Fruit fly (Drosophila melanogaster): Measurements from ENCODE around the gene CG15296.

CG15296 gene

dm6 chrX:10579569-10579968, 13.2 kb upstream of the CG15296 start:
- no peak for TF ChIP-seq Ets98B (GFP tag; IDR thresholded peaks at IDR 0.05)
- no peak for TF ChIP-seq CG13204 (GFP tag; optimal IDR thresholded peaks at IDR 0.05)
- no peak for TF ChIP-seq EcR (GFP tag; optimal IDR thresholded peaks at IDR 0.05)
- no peak for TF ChIP-seq CG15710 (tag; optimal IDR thresholded peaks at IDR 0.05)
- no peak for TF ChIP-seq CG8301 (tag; optimal IDR thresholded peaks at IDR 0.05)
- no peak for TF ChIP-seq fd96Ca (GFP tag; IDR thresholded peaks at IDR 0.05)
- TF ChIP-seq Pif1B (GFP tag; optimal IDR thresholded peaks at IDR 0.05): no peak
- no peak for TF ChIP-seq CG12605 (GFP tag; IDR thresholded peaks at IDR 0.05)
- TF ChIP-seq Pif1A (GFP tag; optimal IDR thresholded peaks at IDR 0.05): no peak
- no peak for TF ChIP-seq CG14655 (GFP tag; optimal IDR thresholded peaks at IDR 0.05)
- no peak for TF ChIP-seq D1 (tag; optimal IDR thresholded peaks at IDR 0.05)
- no peak for TF ChIP-seq gl (tag; optimal IDR thresholded peaks at IDR 0.05)
- TF ChIP-seq CG32121 (GFP tag; IDR thresholded peaks at IDR 0.05): no peak
- no peak for TF ChIP-seq CG17806 (tag; optimal IDR thresholded peaks at IDR 0.05)
- TF ChIP-seq CG10348 (GFP tag; IDR thresholded peaks at IDR 0.05): no peak

dm6 chrX:10577773-10578172, 11.4 kb upstream of the CG15296 start:
- no peak for TF ChIP-seq CG8159 (tag; optimal IDR thresholded peaks at IDR 0.05)
- TF ChIP-seq Pif1A (GFP tag; optimal IDR thresholded peaks at IDR 0.05): peak; percentile 53
- TF ChIP-seq Snoo (tag; optimal IDR thresholded peaks at IDR 0.05): no peak
- peak; percentile 84 for TF ChIP-seq CG12605 (GFP tag; IDR thresholded peaks at IDR 0.05)
- no peak for TF ChIP-seq CG14655 (GFP tag; optimal IDR thresholded peaks at IDR 0.05)
- peak; percentile 58; the same call in 1 of the 3 replicates for TF ChIP-seq fd96Ca (GFP tag; IDR thresholded peaks at IDR 0.05)
- TF ChIP-seq CG34367 (tag; optimal IDR thresholded peaks at IDR 0.05): no peak
- TF ChIP-seq rn (GFP tag; IDR thresholded peaks at IDR 0.05): peak; percentile 39; the same call in 1 of the 2 replicates
- TF ChIP-seq CG9948 (tag; optimal IDR thresholded peaks at IDR 0.05): no peak
- no peak for TF ChIP-seq CG15710 (tag; optimal IDR thresholded peaks at IDR 0.05)
- no peak for TF ChIP-seq CG13204 (GFP tag; optimal IDR thresholded peaks at IDR 0.05)
- TF ChIP-seq CG4496 (GFP tag; IDR thresholded peaks at IDR 0.05): peak; percentile 80
- no peak for TF ChIP-seq Pif1B (GFP tag; optimal IDR thresholded peaks at IDR 0.05)
- no peak for TF ChIP-seq CG8301 (tag; optimal IDR thresholded peaks at IDR 0.05)
- TF ChIP-seq gl (tag; optimal IDR thresholded peaks at IDR 0.05): no peak
- peak; percentile 73; the same call in 1 of the 2 replicates for TF ChIP-seq CG32121 (GFP tag; IDR thresholded peaks at IDR 0.05)
- TF ChIP-seq CG17806 (tag; optimal IDR thresholded peaks at IDR 0.05): no peak
- no peak for TF ChIP-seq D1 (tag; optimal IDR thresholded peaks at IDR 0.05)
- TF ChIP-seq Ets98B (GFP tag; IDR thresholded peaks at IDR 0.05): peak; percentile 84
- no peak for TF ChIP-seq EcR (GFP tag; optimal IDR thresholded peaks at IDR 0.05)
- TF ChIP-seq CG10348 (GFP tag; IDR thresholded peaks at IDR 0.05): no peak

- TF ChIP-seq CG12605 (GFP tag; IDR thresholded peaks at IDR 0.05) (peak; percentile 17; the same call in 1 of the 2 replicates), Ets98B (GFP tag; IDR thresholded peaks at IDR 0.05) (peak; percentile 51; the same call in 1 of the 2 replicates), CG17806 (tag; optimal IDR thresholded peaks at IDR 0.05) (no peak), CG4496 (GFP tag; IDR thresholded peaks at IDR 0.05) (peak; percentile 41; the same call in 2 of the 3 replicates)
Measured at dm6 chrX:10576993-10577392, 10.6 kb upstream of the CG15296 start.

dm6 chrX:10573554-10573953, 7.2 kb upstream of the CG15296 start:
- TF ChIP-seq rn (GFP tag; IDR thresholded peaks at IDR 0.05): no peak
- peak; percentile 45 for TF ChIP-seq CG8301 (tag; optimal IDR thresholded peaks at IDR 0.05)
- TF ChIP-seq CG32121 (GFP tag; IDR thresholded peaks at IDR 0.05): peak; percentile 68
- peak; percentile 45 for TF ChIP-seq CG15710 (tag; optimal IDR thresholded peaks at IDR 0.05)
- no peak for TF ChIP-seq EcR (GFP tag; optimal IDR thresholded peaks at IDR 0.05)
- peak; percentile 48 for TF ChIP-seq CG9948 (tag; optimal IDR thresholded peaks at IDR 0.05)
- peak; percentile 49 for TF ChIP-seq CG17806 (tag; optimal IDR thresholded peaks at IDR 0.05)
- TF ChIP-seq Snoo (tag; optimal IDR thresholded peaks at IDR 0.05): peak; percentile 18
- TF ChIP-seq CG8159 (tag; optimal IDR thresholded peaks at IDR 0.05): peak; percentile 45
- peak; percentile 77 for TF ChIP-seq CG4496 (GFP tag; IDR thresholded peaks at IDR 0.05)
- peak; percentile 55 for TF ChIP-seq CG14655 (GFP tag; optimal IDR thresholded peaks at IDR 0.05)
- no peak for TF ChIP-seq CG13204 (GFP tag; optimal IDR thresholded peaks at IDR 0.05)
- TF ChIP-seq CG12605 (GFP tag; IDR thresholded peaks at IDR 0.05): peak; percentile 44; the same call in 1 of the 2 replicates
- TF ChIP-seq fd96Ca (GFP tag; IDR thresholded peaks at IDR 0.05): 0 out of 3 replicates have a peak, but pooled peaks have one; percentile 39
- no peak for TF ChIP-seq CG10348 (GFP tag; IDR thresholded peaks at IDR 0.05)
- peak; percentile 41 for TF ChIP-seq CG34367 (tag; optimal IDR thresholded peaks at IDR 0.05)
- peak; percentile 67 for TF ChIP-seq Ets98B (GFP tag; IDR thresholded peaks at IDR 0.05)
- TF ChIP-seq Pif1A (GFP tag; optimal IDR thresholded peaks at IDR 0.05): peak; percentile 59
- TF ChIP-seq Pif1B (GFP tag; optimal IDR thresholded peaks at IDR 0.05): peak; percentile 39
- no peak for TF ChIP-seq gl (tag; optimal IDR thresholded peaks at IDR 0.05)

dm6 chrX:10570142-10570756, 3.9 kb upstream of the CG15296 start:
- TF ChIP-seq gl (tag; optimal IDR thresholded peaks at IDR 0.05): peak; percentile 76
- TF ChIP-seq CG17806 (tag; optimal IDR thresholded peaks at IDR 0.05): peak; percentile 83
- TF ChIP-seq Pif1A (GFP tag; optimal IDR thresholded peaks at IDR 0.05): peak; percentile 89
- TF ChIP-seq CG4496 (GFP tag; IDR thresholded peaks at IDR 0.05): peak; percentile 92
- TF ChIP-seq CG14655 (GFP tag; optimal IDR thresholded peaks at IDR 0.05): peak; percentile 91
- TF ChIP-seq CG12605 (GFP tag; IDR thresholded peaks at IDR 0.05): peak; percentile 85
- peak; percentile 89 for TF ChIP-seq Ets98B (GFP tag; IDR thresholded peaks at IDR 0.05)
- TF ChIP-seq CG34367 (tag; optimal IDR thresholded peaks at IDR 0.05): peak; percentile 84
- no peak for TF ChIP-seq EcR (GFP tag; optimal IDR thresholded peaks at IDR 0.05)
- TF ChIP-seq Pif1B (GFP tag; optimal IDR thresholded peaks at IDR 0.05): peak; percentile 86
- TF ChIP-seq CG8159 (tag; optimal IDR thresholded peaks at IDR 0.05): peak; percentile 83
- TF ChIP-seq CG9948 (tag; optimal IDR thresholded peaks at IDR 0.05): peak; percentile 84
- TF ChIP-seq fd96Ca (GFP tag; IDR thresholded peaks at IDR 0.05): peak; percentile 92
- peak; percentile 23 for TF ChIP-seq Snoo (tag; optimal IDR thresholded peaks at IDR 0.05)
- TF ChIP-seq rn (GFP tag; IDR thresholded peaks at IDR 0.05): peak; percentile 65
- TF ChIP-seq CG8301 (tag; optimal IDR thresholded peaks at IDR 0.05): peak; percentile 89
- TF ChIP-seq CG32121 (GFP tag; IDR thresholded peaks at IDR 0.05): peak; percentile 83
- peak; percentile 79 for TF ChIP-seq CG15710 (tag; optimal IDR thresholded peaks at IDR 0.05)
- peak; percentile 40; the same call in 1 of the 2 replicates for TF ChIP-seq CG10348 (GFP tag; IDR thresholded peaks at IDR 0.05)
- peak; percentile 62 for TF ChIP-seq CG13204 (GFP tag; optimal IDR thresholded peaks at IDR 0.05)
- TF ChIP-seq D1 (tag; optimal IDR thresholded peaks at IDR 0.05): no peak

Data from whole organism, pupa.